Worm (Caenorhabditis elegans) whole organism, L4 larva: Measurements from ENCODE around the gene rps-22.

Experiments
- Y75B8A.6 ChIP-seq: fragments of 200-800 bp; sonication (Bioruptor generic); IDR thresholded peaks from 2 replicates; pipeline ENCODE4 v1.3.6; 2022; ENCODE audit warnings: missing genetic modification reagents, missing genetic modification characterization, missing compliant biosample characterization
- ZK546.5 ChIP-seq, 2 experiments: sonication (generic microtip); optimal IDR thresholded peaks; 2 replicates each; lab custom pipeline; 2017; ENCODE audit warnings: missing biosample characterization in 2 of 2, missing genetic modification characterization in 2 of 2
- ama-1 ChIP-seq: fragments of 150-350 bp; optimal IDR thresholded peaks from 2 replicates; lab custom pipeline; 2014; ENCODE audit warnings: inconsistent platforms, mixed read lengths
- attf-4 ChIP-seq: sonication (generic microtip); optimal IDR thresholded peaks from 3 replicates; lab custom pipeline; 2017; ENCODE audit warnings: missing biosample characterization, missing genetic modification characterization
- mdl-1 ChIP-seq, 2 experiments: fragments of 150-350 bp in 1 of 2; sonication (generic microtip) in 1 of 2; optimal IDR thresholded peaks; 2 replicates each; lab custom pipeline; 2014 to 2017; ENCODE audit warnings: missing biosample characterization in 2 of 2, missing genetic modification characterization in 2 of 2
- mes-2 ChIP-seq: sonication (generic microtip); optimal IDR thresholded peaks from 2 replicates; lab custom pipeline; 2016; ENCODE audit warnings: missing genotype, mild to moderate bottlenecking, missing genetic modification characterization, missing compliant biosample characterization; ENCODE audit not compliant: poor library complexity, severe bottlenecking
- nhr-11 ChIP-seq: fragments of 150-350 bp; optimal IDR thresholded peaks from 2 replicates; lab custom pipeline; 2014; ENCODE audit warnings: missing biosample characterization, missing genetic modification characterization
- nhr-111 ChIP-seq: fragments of 200-800 bp; sonication (Bioruptor generic); optimal IDR thresholded peaks from 2 replicates; lab custom pipeline; 2018; ENCODE audit warnings: mild to moderate bottlenecking, missing genetic modification characterization, missing compliant biosample characterization
- pha-4 ChIP-seq, 2 experiments: fragments of 150-350 bp in 1 of 2; fragments of 200-800 bp in 1 of 2; sonication (Bioruptor generic) in 1 of 2; IDR thresholded peaks in 1 of 2; optimal IDR thresholded peaks in 1 of 2; 2 replicates each; pipeline versions ENCODE4 v1.3.6 to Lab custom; 2014 to 2022; ENCODE audit warnings: missing genetic modification characterization in 2 of 2, missing genetic modification reagents in 2 of 2, missing biosample characterization in 1 of 2, missing compliant biosample characterization in 1 of 2
- skn-1 ChIP-seq: fragments of 150-350 bp; optimal IDR thresholded peaks from 2 replicates; lab custom pipeline; 2014; ENCODE audit warnings: missing biosample characterization, missing genetic modification characterization
- unc-130 ChIP-seq: sonication (generic microtip); optimal IDR thresholded peaks from 2 replicates; lab custom pipeline; 2016; ENCODE audit warnings: missing genetic modification reagents, missing genetic modification characterization, missing compliant biosample characterization

DNA sequence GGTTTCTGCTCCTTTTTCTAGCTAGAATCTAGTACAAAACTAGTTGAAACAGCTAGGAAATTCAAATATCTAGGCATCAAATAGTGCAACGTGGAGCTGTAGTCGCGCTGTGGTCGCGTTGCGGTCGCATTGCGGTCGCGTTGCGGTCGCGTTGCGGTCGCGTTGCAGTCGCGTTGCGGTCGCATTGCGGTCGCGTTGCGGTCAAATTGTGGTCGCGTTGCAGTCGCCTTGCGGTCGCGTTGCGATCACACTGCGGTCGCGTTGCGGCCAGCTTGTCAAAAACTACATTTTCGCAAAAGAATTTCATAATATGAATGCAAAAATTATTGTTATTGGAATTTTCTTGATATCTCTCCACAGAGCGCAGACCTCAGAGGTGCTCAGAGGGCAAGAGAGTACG lies 25.7 kb downstream of the rps-22 start:
- TF ChIP-seq attf-4 (tag; lab: Kevin White, UChicago) (no peak), ZK546.5 (tag; optimal IDR thresholded peaks at IDR 0.05; lab: Kevin White, UChicago) (no peak), nhr-11 (tag; lab: Kevin White, UChicago) (no peak), nhr-111 (GFP tag; lab: Kevin White, UChicago) (no peak), mes-2 (no peak), unc-130 (GFP tag; lab: Kevin White, UChicago) (no peak), mdl-1 (tag; optimal IDR thresholded peaks at IDR 0.05; lab: Kevin White, UChicago) (no peak), Y75B8A.6 (GFP tag; lab: Robert Waterston, UW) (no peak), ama-1 (lab: Kevin White, UChicago) (no peak), skn-1 (no peak), pha-4 (GFP tag; IDR thresholded peaks at IDR 0.05; lab: Robert Waterston, UW) (no peak), pha-4 (tag; optimal IDR thresholded peaks at IDR 0.05; lab: Kevin White, UChicago) (no peak)
